Worm (Caenorhabditis elegans) whole organism, L3 larva: Measurements from ENCODE around the gene T19C4.5.

ENCODE experiments used
- ZK546.5 ChIP-seq: sonication (generic microtip); optimal IDR thresholded peaks from 2 replicates; lab custom pipeline; 2017; ENCODE audit warnings: missing biosample characterization, missing genetic modification characterization
- ceh-16 ChIP-seq: sonication (generic microtip); optimal IDR thresholded peaks from 2 replicates; lab custom pipeline; 2017; ENCODE audit warnings: missing biosample characterization, missing genetic modification characterization
- ceh-9 ChIP-seq: sonication (generic microtip); optimal IDR thresholded peaks from 2 replicates; lab custom pipeline; 2018; ENCODE audit warnings: missing biosample characterization, missing genetic modification characterization
- daf-12 ChIP-seq: fragments of 150-350 bp; optimal IDR thresholded peaks from 2 replicates; lab custom pipeline; 2014; ENCODE audit warnings: missing biosample characterization, missing genetic modification reagents, missing genetic modification characterization
- elt-1 ChIP-seq: fragments of 150-350 bp; optimal IDR thresholded peaks from 2 replicates; lab custom pipeline; 2014; ENCODE audit warnings: missing biosample characterization, missing genetic modification characterization
- lin-39 ChIP-seq: fragments of 150-350 bp; optimal IDR thresholded peaks from 2 replicates; lab custom pipeline; 2018; ENCODE audit warnings: missing biosample characterization, missing genetic modification reagents, missing genetic modification characterization
- nfya-1 ChIP-seq: sonication (generic microtip); optimal IDR thresholded peaks from 2 replicates; lab custom pipeline; 2017; ENCODE audit warnings: missing genetic modification characterization, mild to moderate bottlenecking, missing compliant biosample characterization, antibody characterized with exemption, moderate library complexity; ENCODE audit not compliant: insufficient read depth
- nhr-12 ChIP-seq: fragments of 150-350 bp; optimal IDR thresholded peaks from 2 replicates; lab custom pipeline; 2014; ENCODE audit warnings: missing biosample characterization, missing genetic modification characterization
- unc-62 ChIP-seq: fragments of 150-350 bp; sonication (generic microtip); optimal IDR thresholded peaks from 4 replicates; lab custom pipeline; 2014; ENCODE audit warnings: missing biosample characterization, missing genetic modification reagents, missing genetic modification characterization

DNA sequence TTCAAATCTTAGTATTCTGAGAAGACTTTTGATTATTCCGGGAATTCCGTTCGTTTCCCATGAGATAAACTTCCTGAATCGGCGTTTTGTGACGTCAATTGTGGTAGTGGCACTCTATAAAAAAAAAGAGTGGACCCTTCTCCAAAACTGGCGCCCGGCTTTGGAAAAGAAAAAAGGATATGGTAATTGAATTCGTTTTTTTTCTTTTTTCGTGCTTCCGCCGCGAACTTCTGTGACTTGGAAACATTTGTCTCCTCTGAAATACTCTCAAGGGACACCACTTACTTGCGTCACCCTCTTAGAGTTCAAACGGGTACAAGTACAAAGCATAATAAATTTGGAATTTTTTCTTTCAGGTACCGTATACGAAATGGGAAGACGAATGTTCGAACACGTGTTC, 654 bp downstream of the T19C4.5 start:
- TF ChIP-seq ceh-9 (tag; lab: Kevin White, UChicago) (no peak), lin-39 (tag; lab: Kevin White, UChicago) (no peak), unc-62 (GFP tag; lab: Kevin White, UChicago) (no peak), daf-12 (tag; lab: Kevin White, UChicago) (no peak), ceh-16 (tag; lab: Kevin White, UChicago) (no peak), nhr-12 (tag; lab: Kevin White, UChicago) (no peak), ZK546.5 (no peak), elt-1 (tag; lab: Kevin White, UChicago) (no peak), nfya-1 (tag; lab: Kevin White, UChicago) (no peak)
